Worm (Caenorhabditis elegans) whole organism, midembryonic: ENCODE data around the gene K09D9.9.

Experiments
- cog-1 ChIP-seq: sonication (generic microtip); optimal IDR thresholded peaks from 2 replicates; lab custom pipeline; 2016; ENCODE audit warnings: missing genetic modification characterization, missing compliant biosample characterization
- flt-1 ChIP-seq: fragments of 200-800 bp; sonication (Bioruptor generic); IDR thresholded peaks from 2 replicates; pipeline ENCODE4 v1.3.6; 2022; ENCODE audit warnings: missing genetic modification characterization, missing compliant biosample characterization
- klf-2 ChIP-seq: fragments of 200-800 bp; sonication (Bioruptor generic); conservative IDR thresholded peaks from 2 replicates; pipeline ENCODE4 v1.3.6; 2022; ENCODE audit warnings: missing genetic modification reagents, missing genetic modification characterization, missing compliant biosample characterization
- ref-1 ChIP-seq: fragments of 200-800 bp; sonication (Bioruptor generic); conservative IDR thresholded peaks from 2 replicates; pipeline ENCODE4 v1.3.6; 2022; ENCODE audit warnings: missing genetic modification reagents, missing genetic modification characterization, missing compliant biosample characterization
- ztf-29 ChIP-seq: fragments of 200-800 bp; sonication (Bioruptor generic); IDR thresholded peaks from 2 replicates; pipeline ENCODE4 v1.3.6; 2022; ENCODE audit warnings: missing genetic modification reagents, missing genetic modification characterization, missing compliant biosample characterization

DNA sequence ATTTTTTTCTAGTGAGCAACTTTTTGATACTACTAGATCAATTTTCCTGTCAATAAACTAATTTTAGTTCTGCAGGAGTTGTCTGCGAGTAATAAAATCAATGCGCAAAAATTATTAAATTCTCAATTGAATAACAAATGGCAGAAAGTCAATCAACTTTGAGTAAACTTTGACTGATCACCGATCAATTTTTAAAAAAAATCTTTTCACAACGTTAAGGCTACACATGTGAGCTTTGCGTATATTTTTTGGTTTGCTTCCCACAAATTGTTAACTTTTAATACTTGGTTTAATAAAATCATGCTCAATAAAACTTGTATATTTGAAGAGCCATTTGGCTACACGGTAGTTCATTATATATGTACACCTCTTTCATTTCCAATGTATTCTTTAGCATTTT, 14.0 kb upstream of the K09D9.9 start, which contains the start of gene srh-7:
- TF ChIP-seq cog-1 (no peak), ref-1 (GFP tag; lab: Robert Waterston, UW) (no peak), ztf-29 (no peak), klf-2 (no peak), flt-1 (GFP tag; lab: Robert Waterston, UW) (no peak)
